Fruit fly (Drosophila melanogaster) S2 (cell line): ENCODE results near the gene Prm.

Experiments used
- CG8478 ChIP-seq: fragments of >200 bp; optimal IDR thresholded peaks from 2 replicates; lab custom pipeline; 2018
- CTCF ChIP-seq, 2 experiments: fragments of >200 bp; optimal IDR thresholded peaks; 2 replicates each; lab custom pipeline; 2018

- TF ChIP-seq CG8478 (no peak), CTCF (optimal IDR thresholded peaks at IDR 0.05; lab: Kevin White, UChicago) (no peak)
Measured at dm6 chr3L:8690630-8691029, 54.5 kb downstream of the Prm start.
